Fruit fly (Drosophila melanogaster): Measurements from ENCODE around the gene CG31673.

Gene CG31673

dm6 chr2L:20780768-20781167 lies 48.6 kb upstream of the CG31673 start (continued):
- TF ChIP-seq CG2678 (tag; optimal IDR thresholded peaks at IDR 0.05) (peak; percentile 79), grn (GFP tag; optimal IDR thresholded peaks at IDR 0.05) (peak; percentile 49), psq (GFP tag; optimal IDR thresholded peaks at IDR 0.05) (no peak), CG8290 (GFP tag; optimal IDR thresholded peaks at IDR 0.05) (peak; percentile 19), CG8290 (tag; optimal IDR thresholded peaks at IDR 0.05) (peak; percentile 57 to 94), tio (GFP tag; optimal IDR thresholded peaks at IDR 0.05) (no peak), CG11504 (tag; optimal IDR thresholded peaks at IDR 0.05) (peak; percentile 52), hth (optimal IDR thresholded peaks at IDR 0.05) (no peak), CkIIα-i1 (GFP tag; IDR thresholded peaks at IDR 0.05) (no peak), insv (GFP tag; optimal IDR thresholded peaks at IDR 0.05) (peak in 1 of 2 experiments; percentile 21), Med (GFP tag) (peak; percentile 95), Sry-δ (GFP tag; optimal IDR thresholded peaks at IDR 0.05) (peak; percentile 0), ap (GFP tag; IDR thresholded peaks at IDR 0.05) (0 out of 2 replicates have a peak, but pooled peaks have one; percentile 19), CG32532 (GFP tag; IDR thresholded peaks at IDR 0.05) (0 out of 2 replicates have a peak, but pooled peaks have one; percentile 11), aop (GFP tag; IDR thresholded peaks at IDR 0.05) (no peak), croc (GFP tag; conservative IDR thresholded peaks at IDR 0.05) (no peak), CG43689 (GFP tag; IDR thresholded peaks at IDR 0.05) (no peak), CG15696 (tag; optimal IDR thresholded peaks at IDR 0.05) (peak; percentile 90), Dll (GFP tag; IDR thresholded peaks at IDR 0.05; ENCODE audit: partially characterized antibody) (no peak), HLH54F (GFP tag; optimal IDR thresholded peaks at IDR 0.05) (peak; percentile 1), CG7271 (tag; optimal IDR thresholded peaks at IDR 0.05) (peak; percentile 5), kni (GFP tag; optimal IDR thresholded peaks at IDR 0.05) (peak; percentile 76), slou (GFP tag; optimal IDR thresholded peaks at IDR 0.05) (no peak), Hmr (GFP tag; optimal IDR thresholded peaks at IDR 0.05) (peak; percentile 82), CG4360 (GFP tag; IDR thresholded peaks at IDR 0.05) (peak; percentile 53; the same call in 1 of the 2 replicates), CG30403 (GFP tag; optimal IDR thresholded peaks at IDR 0.05) (peak; percentile 34), trh (GFP tag; optimal IDR thresholded peaks at IDR 0.05) (peak; percentile 7), Hr78 (GFP tag; optimal IDR thresholded peaks at IDR 0.05) (no peak), wek (GFP tag; optimal IDR thresholded peaks at IDR 0.05) (peak; percentile 81), Tbp (GFP tag; optimal IDR thresholded peaks at IDR 0.05) (no peak), Drgx (GFP tag; IDR thresholded peaks at IDR 0.05) (no peak), CG16813 (GFP tag; IDR thresholded peaks at IDR 0.05; ENCODE audit: partially characterized antibody) (no peak), HLH4C (GFP tag; IDR thresholded peaks at IDR 0.05; ENCODE audit: partially characterized antibody) (no peak), org-1 (GFP tag; optimal IDR thresholded peaks at IDR 0.05) (peak; percentile 80), Gug (GFP tag; IDR thresholded peaks at IDR 0.05) (no peak), CG10321 (GFP tag; IDR thresholded peaks at IDR 0.05) (no peak), CG8924 (tag; optimal IDR thresholded peaks at IDR 0.05) (peak; percentile 70), CG7839 (tag; optimal IDR thresholded peaks at IDR 0.05) (peak; percentile 32), Optix (GFP tag; IDR thresholded peaks at IDR 0.05) (peak; percentile 38; the same call in 1 of the 3 replicates), CG14014 (GFP tag; IDR thresholded peaks at IDR 0.05) (peak; percentile 62; the same call in 1 of the 2 replicates), az2 (GFP tag; optimal IDR thresholded peaks at IDR 0.05) (peak; percentile 16), caup (GFP tag; optimal IDR thresholded peaks at IDR 0.05; ENCODE audit: severe bottlenecking) (peak; percentile 73), sens (GFP tag) (peak; percentile 87), HLHmδ (GFP tag; optimal IDR thresholded peaks at IDR 0.05) (peak; percentile 64), PHDP (tag; optimal IDR thresholded peaks at IDR 0.05) (peak; percentile 54), Awh (GFP tag; IDR thresholded peaks at IDR 0.05) (peak; percentile 62), MESR4 (GFP tag; optimal IDR thresholded peaks at IDR 0.05) (no peak), zfh2 (GFP tag; optimal IDR thresholded peaks at IDR 0.05) (no peak), CG18262 (tag; optimal IDR thresholded peaks at IDR 0.05) (peak; percentile 59), lmd (GFP tag; IDR thresholded peaks at IDR 0.05) (no peak), CG11247 (GFP tag; IDR thresholded peaks at IDR 0.05) (no peak), crol (GFP tag; IDR thresholded peaks at IDR 0.05) (no peak)

Measured in whole organism, embryonic.